Fruit fly (Drosophila melanogaster) whole organism, embryonic: Measurements from ENCODE around the gene SMC6.

Experiments used
- Abd-B ChIP-seq: fragments of 200-800 bp; sonication (Bioruptor generic); optimal IDR thresholded peaks from 2 replicates; lab custom pipeline; 2018; ENCODE audit warnings: missing biosample characterization, mild to moderate bottlenecking, missing genetic modification characterization, moderate library complexity
- Atf6 ChIP-seq: fragments of 200-800 bp; sonication (Bioruptor generic); IDR thresholded peaks from 2 replicates; pipeline ENCODE4 v1.3.6; 2022; ENCODE audit warnings: missing biosample characterization, missing genetic modification characterization
- BEAF-32 ChIP-seq: fragments of 200-800 bp; sonication (Bioruptor generic); optimal IDR thresholded peaks from 3 replicates; lab custom pipeline; 2017; ENCODE audit warnings: missing biosample characterization, missing genetic modification characterization, mild to moderate bottlenecking, moderate library complexity, missing genetic modification reagents
- Blimp-1 ChIP-seq: fragments of 200-800 bp; sonication (Bioruptor generic); optimal IDR thresholded peaks from 3 replicates; lab custom pipeline; 2018; ENCODE audit warnings: missing biosample characterization, missing genetic modification characterization, mild to moderate bottlenecking, moderate library complexity, missing genetic modification reagents
- Bteb2 ChIP-seq: fragments of 200-800 bp; sonication (Bioruptor generic); optimal IDR thresholded peaks from 2 replicates; lab custom pipeline; 2016; ENCODE audit warnings: missing biosample characterization, missing genetic modification characterization
- CG10147 ChIP-seq: fragments of 200-800 bp; sonication (Bioruptor generic); optimal IDR thresholded peaks from 2 replicates; lab custom pipeline; 2019; ENCODE audit warnings: missing biosample characterization, mild to moderate bottlenecking, missing genetic modification characterization, moderate library complexity
- CG11093 ChIP-seq: fragments of 200-800 bp; sonication (Bioruptor generic); IDR thresholded peaks from 3 replicates; pipeline ENCODE4 v1.3.6; 2022; ENCODE audit warnings: missing biosample characterization, missing genetic modification characterization
- CG1602 ChIP-seq: fragments of 200-800 bp; sonication (Bioruptor generic); optimal IDR thresholded peaks from 3 replicates; lab custom pipeline; 2016; ENCODE audit warnings: missing biosample characterization, missing genetic modification characterization
- CG16863 ChIP-seq: fragments of 200-800 bp; sonication (Bioruptor generic); optimal IDR thresholded peaks from 3 replicates; lab custom pipeline; 2016; ENCODE audit warnings: missing biosample characterization, missing genetic modification characterization
- CG18764 ChIP-seq: fragments of 200-800 bp; sonication (Bioruptor generic); optimal IDR thresholded peaks from 3 replicates; lab custom pipeline; 2016; ENCODE audit warnings: missing biosample characterization, missing genetic modification characterization
- CG2120 ChIP-seq: fragments of 200-800 bp; sonication (Bioruptor generic); optimal IDR thresholded peaks from 3 replicates; lab custom pipeline; 2016; ENCODE audit warnings: missing biosample characterization, missing genetic modification characterization
- CG30403 ChIP-seq: fragments of 200-800 bp; sonication (Bioruptor generic); optimal IDR thresholded peaks from 3 replicates; lab custom pipeline; 2016; ENCODE audit warnings: missing biosample characterization, missing genetic modification characterization
- CG31224 ChIP-seq: fragments of 200-800 bp; sonication (Bioruptor generic); IDR thresholded peaks from 2 replicates; pipeline ENCODE4 v1.3.6; 2022; ENCODE audit warnings: missing biosample characterization, missing genetic modification characterization
- CG3838 ChIP-seq: fragments of 200-800 bp; sonication (Bioruptor generic); optimal IDR thresholded peaks from 3 replicates; lab custom pipeline; 2016; ENCODE audit warnings: missing biosample characterization, missing genetic modification characterization
- CG42726 ChIP-seq: fragments of 200-800 bp; sonication (Bioruptor generic); IDR thresholded peaks from 2 replicates; pipeline ENCODE4 v1.3.6; 2022; ENCODE audit warnings: missing biosample characterization, missing genetic modification characterization; ENCODE audit not compliant: partially characterized antibody
- CG7987 ChIP-seq: fragments of 200-800 bp; sonication (Bioruptor generic); optimal IDR thresholded peaks from 2 replicates; lab custom pipeline; 2018; ENCODE audit warnings: missing biosample characterization, mild to moderate bottlenecking, missing genetic modification characterization, moderate library complexity
- CG8765 ChIP-seq: fragments of 200-800 bp; sonication (Bioruptor generic); IDR thresholded peaks from 2 replicates; pipeline ENCODE4 v1.3.6; 2022; ENCODE audit warnings: missing biosample characterization, missing genetic modification characterization
- CG8944 ChIP-seq: fragments of 200-800 bp; sonication (Bioruptor generic); optimal IDR thresholded peaks from 3 replicates; lab custom pipeline; 2016; ENCODE audit warnings: missing biosample characterization, missing genetic modification characterization
- Drgx ChIP-seq: fragments of 200-800 bp; sonication (Bioruptor generic); IDR thresholded peaks from 2 replicates; pipeline ENCODE4 v1.3.6; 2022; ENCODE audit warnings: missing biosample characterization, missing genetic modification characterization
- E2f2 ChIP-seq: fragments of 200-800 bp; sonication (Bioruptor generic); IDR thresholded peaks from 2 replicates; pipeline ENCODE4 v1.3.6; 2022; ENCODE audit warnings: missing biosample characterization, missing genetic modification characterization
- HLH54F ChIP-seq: fragments of 200-800 bp; sonication (Bioruptor generic); optimal IDR thresholded peaks from 3 replicates; lab custom pipeline; 2016; ENCODE audit warnings: missing biosample characterization, missing genetic modification characterization
- Hand ChIP-seq: fragments of 200-800 bp; sonication (Bioruptor generic); optimal IDR thresholded peaks from 2 replicates; lab custom pipeline; 2017; ENCODE audit warnings: mild to moderate bottlenecking, missing biosample characterization, missing genetic modification reagents, missing genetic modification characterization
- Hmr ChIP-seq: fragments of 200-800 bp; sonication (Bioruptor generic); optimal IDR thresholded peaks from 3 replicates; lab custom pipeline; 2017; ENCODE audit warnings: mild to moderate bottlenecking, missing biosample characterization, missing genetic modification reagents, missing genetic modification characterization
- Hr3 ChIP-seq: fragments of 200-800 bp; sonication (Bioruptor generic); optimal IDR thresholded peaks from 3 replicates; lab custom pipeline; 2016; ENCODE audit warnings: missing biosample characterization, missing genetic modification characterization
- Hsf ChIP-seq: fragments of 200-800 bp; sonication (Bioruptor generic); optimal IDR thresholded peaks from 3 replicates; lab custom pipeline; 2016; ENCODE audit warnings: missing biosample characterization, missing genetic modification characterization
- Jarid2 ChIP-seq: fragments of 200-800 bp; sonication (Bioruptor generic); optimal IDR thresholded peaks from 3 replicates; lab custom pipeline; 2017; ENCODE audit warnings: mild to moderate bottlenecking, missing biosample characterization, missing genetic modification reagents, missing genetic modification characterization
- Lim3 ChIP-seq: fragments of 200-800 bp; sonication (Bioruptor generic); IDR thresholded peaks from 2 replicates; pipeline ENCODE4 v1.3.6; 2022; ENCODE audit warnings: missing biosample characterization, missing genetic modification characterization
- Meics ChIP-seq: fragments of 200-800 bp; sonication (Bioruptor generic); optimal IDR thresholded peaks from 2 replicates; lab custom pipeline; 2017; ENCODE audit warnings: missing biosample characterization, mild to moderate bottlenecking, missing genetic modification characterization
- NC2β ChIP-seq: fragments of 200-800 bp; sonication (Bioruptor generic); optimal IDR thresholded peaks from 2 replicates; lab custom pipeline; 2016; ENCODE audit warnings: missing biosample characterization, missing genetic modification characterization
- Pdp1 ChIP-seq, 2 experiments: fragments of 200-800 bp; sonication (Bioruptor generic); optimal IDR thresholded peaks; 3 replicates each; lab custom pipeline; 2016; ENCODE audit warnings: missing biosample characterization in 2 of 2, missing genetic modification characterization in 2 of 2, mild to moderate bottlenecking in 1 of 2, moderate library complexity in 1 of 2
- Spps ChIP-seq: fragments of 200-800 bp; sonication (Bioruptor generic); optimal IDR thresholded peaks from 2 replicates; lab custom pipeline; 2018; ENCODE audit warnings: missing biosample characterization, mild to moderate bottlenecking, missing genetic modification characterization
- ab ChIP-seq: fragments of 200-800 bp; sonication (Bioruptor generic); optimal IDR thresholded peaks from 2 replicates; lab custom pipeline; 2016; ENCODE audit warnings: missing biosample characterization, missing genetic modification characterization
- btn ChIP-seq: fragments of 200-800 bp; sonication (Bioruptor generic); optimal IDR thresholded peaks from 2 replicates; lab custom pipeline; 2016; ENCODE audit warnings: missing biosample characterization, missing genetic modification characterization
- cad ChIP-seq: fragments of >200 bp; optimal IDR thresholded peaks from 2 replicates; lab custom pipeline; 2017; ENCODE audit warnings: missing biosample characterization, missing genetic modification characterization
- chn ChIP-seq: fragments of 200-800 bp; sonication (Bioruptor generic); optimal IDR thresholded peaks from 2 replicates; lab custom pipeline; 2016; ENCODE audit warnings: missing biosample characterization, missing genetic modification characterization
- ewg ChIP-seq: fragments of 200-800 bp; sonication (Bioruptor generic); optimal IDR thresholded peaks from 3 replicates; lab custom pipeline; 2017; ENCODE audit warnings: mild to moderate bottlenecking, missing biosample characterization, missing genetic modification reagents, missing genetic modification characterization
- gfzf ChIP-seq: fragments of 200-800 bp; sonication (Bioruptor generic); optimal IDR thresholded peaks from 2 replicates; lab custom pipeline; 2016; ENCODE audit warnings: missing biosample characterization, mild to moderate bottlenecking, missing genetic modification characterization, moderate library complexity
- grn ChIP-seq: fragments of 200-800 bp; sonication (Bioruptor generic); optimal IDR thresholded peaks from 3 replicates; lab custom pipeline; 2017; ENCODE audit warnings: missing biosample characterization, missing genetic modification characterization
- hth ChIP-seq: fragments of >200 bp; optimal IDR thresholded peaks from 2 replicates; lab custom pipeline; 2017; ENCODE audit warnings: inconsistent platforms
- jing ChIP-seq: fragments of 200-800 bp; sonication (Bioruptor generic); optimal IDR thresholded peaks from 2 replicates; lab custom pipeline; 2018; ENCODE audit warnings: missing biosample characterization, mild to moderate bottlenecking, missing genetic modification characterization
- maf-S ChIP-seq: fragments of 200-800 bp; sonication (Bioruptor generic); optimal IDR thresholded peaks from 2 replicates; lab custom pipeline; 2016; ENCODE audit warnings: missing biosample characterization, missing genetic modification characterization
- nmo ChIP-seq: fragments of 200-800 bp; sonication (Bioruptor generic); optimal IDR thresholded peaks from 2 replicates; lab custom pipeline; 2018; ENCODE audit warnings: missing biosample characterization, mild to moderate bottlenecking, missing genetic modification characterization, moderate library complexity
- pan ChIP-seq, 4 experiments: fragments of >200 bp in 3 of 4; fragments of 200-800 bp in 1 of 4; sonication (Bioruptor generic) in 1 of 4; optimal IDR thresholded peaks in 3 of 4; IDR thresholded peaks in 1 of 4; 2 replicates each; pipeline versions ENCODE4 v1.3.6 to Lab custom; 2017 to 2022; ENCODE audit warnings: missing biosample characterization in 2 of 4, missing genetic modification characterization in 2 of 4, mixed read lengths in 1 of 4
- pzg ChIP-seq: fragments of 200-800 bp; sonication (Bioruptor generic); optimal IDR thresholded peaks from 3 replicates; lab custom pipeline; 2018; ENCODE audit warnings: missing biosample characterization, mild to moderate bottlenecking, missing genetic modification characterization, moderate library complexity
- sr ChIP-seq: fragments of 200-800 bp; sonication (Bioruptor generic); IDR thresholded peaks from 3 replicates; pipeline ENCODE4 v1.3.6; 2022; ENCODE audit warnings: missing biosample characterization, missing genetic modification characterization
- sug ChIP-seq: fragments of 200-800 bp; optimal IDR thresholded peaks from 2 replicates; lab custom pipeline; 2019; ENCODE audit warnings: missing biosample characterization, mild to moderate bottlenecking, missing genetic modification characterization, moderate library complexity
- trem ChIP-seq: fragments of 200-800 bp; optimal IDR thresholded peaks from 3 replicates; lab custom pipeline; 2019; ENCODE audit warnings: missing biosample characterization, mild to moderate bottlenecking, missing genetic modification characterization, moderate library complexity
- vfl ChIP-seq: fragments of 200-800 bp; sonication (Bioruptor generic); optimal IDR thresholded peaks from 2 replicates; lab custom pipeline; 2016; ENCODE audit warnings: missing biosample characterization, missing genetic modification characterization
- yki ChIP-seq: fragments of >200 bp; optimal IDR thresholded peaks from 3 replicates; lab custom pipeline; 2018
- zf30C ChIP-seq: fragments of 200-800 bp; sonication (Bioruptor generic); optimal IDR thresholded peaks from 3 replicates; lab custom pipeline; 2018; ENCODE audit warnings: missing biosample characterization, mild to moderate bottlenecking, missing genetic modification characterization
- zfh2 ChIP-seq: fragments of 200-800 bp; sonication (Bioruptor generic); optimal IDR thresholded peaks from 2 replicates; lab custom pipeline; 2016; ENCODE audit warnings: missing biosample characterization, missing genetic modification characterization

SMC6 gene

dm6 chr3R:24169362-24169761 is 23.9 kb downstream of the SMC6 start, which contains the start of gene CG5510 (continued):
- TF ChIP-seq gfzf (GFP tag; lab: Kevin White, UChicago) = peak; percentile 43
- peak; percentile 56 for TF ChIP-seq CG30403 (GFP tag; lab: Kevin White, UChicago)
- peak; percentile 32 for TF ChIP-seq NC2β (GFP tag; lab: Kevin White, UChicago)
- peak; percentile 20 for TF ChIP-seq CG1602 (GFP tag; lab: Kevin White, UChicago)
- peak; percentile 95 for TF ChIP-seq E2f2 (GFP tag; lab: Robert Waterston, UW)
- TF ChIP-seq CG18764 = peak; percentile 3
- peak; percentile 47 for TF ChIP-seq Hr3 (GFP tag; lab: Kevin White, UChicago)
- TF ChIP-seq Hsf (GFP tag; lab: Kevin White, UChicago) = peak; percentile 47
- peak; percentile 94 for TF ChIP-seq zf30C (GFP tag; lab: Kevin White, UChicago)
- peak; percentile 48 for TF ChIP-seq CG7987 (GFP tag; lab: Kevin White, UChicago)
- TF ChIP-seq CG16863 = no peak
- no peak for TF ChIP-seq cad
- TF ChIP-seq ewg (GFP tag; lab: Kevin White, UChicago) = peak; percentile 27
- peak; percentile 84 for TF ChIP-seq trem (tag; lab: Kevin White, UChicago)
- TF ChIP-seq CG2120 (GFP tag; lab: Kevin White, UChicago) = peak; percentile 78
- TF ChIP-seq CG3838 (GFP tag; lab: Kevin White, UChicago) = no peak
- TF ChIP-seq pzg (GFP tag; lab: Kevin White, UChicago) = peak; percentile 97
- TF ChIP-seq CG10147 = peak; percentile 31
- peak; percentile 52 for TF ChIP-seq vfl
- no peak for TF ChIP-seq Lim3 (GFP tag; lab: Robert Waterston, UW)
- TF ChIP-seq nmo (GFP tag; lab: Kevin White, UChicago) = peak; percentile 76
- no peak for TF ChIP-seq Jarid2 (GFP tag; lab: Kevin White, UChicago)
- no peak for TF ChIP-seq sr (GFP tag; lab: Robert Waterston, UW)
- TF ChIP-seq CG8765 (GFP tag; lab: Robert Waterston, UW) = peak; percentile 7; the same call in 1 of the 2 replicates
- TF ChIP-seq yki = no peak
- no peak for TF ChIP-seq btn (GFP tag; lab: Kevin White, UChicago)
- TF ChIP-seq HLH54F (GFP tag; lab: Kevin White, UChicago) = peak; percentile 58
- peak; percentile 62 for TF ChIP-seq Hmr (GFP tag; lab: Kevin White, UChicago)
- 0 out of 2 replicates have a peak, but pooled peaks have one; percentile 11 for TF ChIP-seq Drgx
- no peak for TF ChIP-seq Hand (GFP tag; lab: Kevin White, UChicago)
- TF ChIP-seq Meics (GFP tag; lab: Kevin White, UChicago) = peak; percentile 21
- peak; percentile 11 for TF ChIP-seq Bteb2
- peak; percentile 62 for TF ChIP-seq chn (GFP tag; lab: Kevin White, UChicago)
- peak; percentile 26; the same call in 1 of the 2 replicates for TF ChIP-seq CG31224 (GFP tag; lab: Robert Waterston, UW)
- TF ChIP-seq sug (tag; lab: Kevin White, UChicago) = peak; percentile 73
- peak; percentile 98 for TF ChIP-seq BEAF-32
- TF ChIP-seq CG42726 (GFP tag; lab: Robert Waterston, UW) = peak; percentile 96
- no peak for TF ChIP-seq grn
- peak; percentile 62 for TF ChIP-seq CG8944 (GFP tag; lab: Kevin White, UChicago)
- TF ChIP-seq jing = no peak
- TF ChIP-seq CG11093 (GFP tag; lab: Robert Waterston, UW) = no peak
- peak; percentile 16 for TF ChIP-seq ab (GFP tag; lab: Kevin White, UChicago)
- TF ChIP-seq Pdp1 (GFP tag; optimal IDR thresholded peaks at IDR 0.05; lab: Kevin White, UChicago) = peak; percentile 58 to 61
- no peak for TF ChIP-seq Abd-B (GFP tag; lab: Kevin White, UChicago)
- peak; percentile 16 for TF ChIP-seq maf-S (GFP tag; lab: Kevin White, UChicago)
- TF ChIP-seq pan (optimal IDR thresholded peaks at IDR 0.05; lab: Kevin White, UChicago) = no peak
- TF ChIP-seq pan (GFP tag; optimal IDR thresholded peaks at IDR 0.05 in 1 of 2, IDR thresholded peaks at IDR 0.05 in 1 of 2) = peak in 1 of 2 experiments; percentile 53
- TF ChIP-seq zfh2 (GFP tag; lab: Kevin White, UChicago) = peak; percentile 66
- peak; percentile 5 for TF ChIP-seq Spps
- peak; percentile 49; the same call in 1 of the 2 replicates for TF ChIP-seq Atf6 (GFP tag; lab: Robert Waterston, UW)
- TF ChIP-seq hth = no peak
- TF ChIP-seq Blimp-1 (GFP tag; lab: Kevin White, UChicago) = peak; percentile 25
